Fruit fly (Drosophila melanogaster) whole organism, pupa: ENCODE data around the gene CG6592.

Experiments
- CG10348 ChIP-seq: fragments of 200-800 bp; sonication (Bioruptor generic); IDR thresholded peaks from 2 replicates; pipeline ENCODE4 v1.3.6; 2022; ENCODE audit warnings: missing biosample characterization, missing genetic modification characterization
- CG12605 ChIP-seq: fragments of 200-800 bp; sonication (Bioruptor generic); IDR thresholded peaks from 2 replicates; pipeline ENCODE4 v1.3.6; 2022; ENCODE audit warnings: missing biosample characterization, missing genetic modification characterization
- CG13204 ChIP-seq: fragments of 200-800 bp; sonication (Bioruptor generic); optimal IDR thresholded peaks from 2 replicates; lab custom pipeline; 2018; ENCODE audit warnings: missing biosample characterization, mild to moderate bottlenecking, missing genetic modification characterization, moderate library complexity
- CG14655 ChIP-seq: fragments of 200-800 bp; sonication (Bioruptor generic); optimal IDR thresholded peaks from 3 replicates; lab custom pipeline; 2017; ENCODE audit warnings: mild to moderate bottlenecking, missing biosample characterization, missing genetic modification reagents, missing genetic modification characterization
- CG15710 ChIP-seq: fragments of 200-800 bp; sonication (Bioruptor generic); optimal IDR thresholded peaks from 2 replicates; lab custom pipeline; 2018; ENCODE audit warnings: missing biosample characterization, mild to moderate bottlenecking, missing genetic modification characterization, moderate library complexity
- CG17806 ChIP-seq: fragments of 200-800 bp; sonication (Bioruptor generic); optimal IDR thresholded peaks from 2 replicates; lab custom pipeline; 2018; ENCODE audit warnings: missing biosample characterization, mild to moderate bottlenecking, missing genetic modification characterization, moderate library complexity
- CG32121 ChIP-seq: fragments of 200-800 bp; sonication (Bioruptor generic); IDR thresholded peaks from 2 replicates; pipeline ENCODE4 v1.3.6; 2022; ENCODE audit warnings: missing biosample characterization, missing genetic modification characterization
- CG34367 ChIP-seq: fragments of 200-800 bp; sonication (Bioruptor generic); optimal IDR thresholded peaks from 2 replicates; lab custom pipeline; 2018; ENCODE audit warnings: missing biosample characterization, mild to moderate bottlenecking, missing genetic modification characterization
- CG4496 ChIP-seq: fragments of 200-800 bp; sonication (Bioruptor generic); IDR thresholded peaks from 3 replicates; pipeline ENCODE4 v1.3.6; 2022; ENCODE audit warnings: missing biosample characterization, missing genetic modification characterization
- CG8159 ChIP-seq: fragments of 200-800 bp; sonication (Bioruptor generic); optimal IDR thresholded peaks from 3 replicates; lab custom pipeline; 2018; ENCODE audit warnings: missing biosample characterization, mild to moderate bottlenecking, missing genetic modification characterization, moderate library complexity
- CG8301 ChIP-seq: fragments of 200-800 bp; sonication (Bioruptor generic); optimal IDR thresholded peaks from 2 replicates; lab custom pipeline; 2018; ENCODE audit warnings: missing biosample characterization, mild to moderate bottlenecking, missing genetic modification characterization
- CG9948 ChIP-seq: fragments of 200-800 bp; sonication (Bioruptor generic); optimal IDR thresholded peaks from 2 replicates; lab custom pipeline; 2018; ENCODE audit warnings: missing biosample characterization, mild to moderate bottlenecking, missing genetic modification characterization, moderate library complexity
- D1 ChIP-seq: fragments of 200-800 bp; sonication (Bioruptor generic); optimal IDR thresholded peaks from 2 replicates; lab custom pipeline; 2018; ENCODE audit warnings: missing biosample characterization, mild to moderate bottlenecking, missing genetic modification characterization, moderate library complexity
- EcR ChIP-seq: fragments of 200-800 bp; sonication (Bioruptor generic); optimal IDR thresholded peaks from 3 replicates; lab custom pipeline; 2019; ENCODE audit warnings: missing biosample characterization, missing genetic modification characterization, mild to moderate bottlenecking, moderate library complexity, missing genetic modification reagents
- Ets98B ChIP-seq: fragments of 200-800 bp; sonication (Bioruptor generic); IDR thresholded peaks from 2 replicates; pipeline ENCODE4 v1.3.6; 2022; ENCODE audit warnings: missing biosample characterization, missing genetic modification characterization
- Pif1A ChIP-seq: fragments of 200-800 bp; sonication (Bioruptor generic); optimal IDR thresholded peaks from 3 replicates; lab custom pipeline; 2016; ENCODE audit warnings: missing biosample characterization, missing genetic modification characterization
- Pif1B ChIP-seq: fragments of 200-800 bp; sonication (Bioruptor generic); optimal IDR thresholded peaks from 3 replicates; lab custom pipeline; 2016; ENCODE audit warnings: missing biosample characterization, missing genetic modification characterization
- Snoo ChIP-seq: fragments of 200-800 bp; sonication (Bioruptor generic); optimal IDR thresholded peaks from 3 replicates; lab custom pipeline; 2017; ENCODE audit warnings: missing biosample characterization, mild to moderate bottlenecking, missing genetic modification characterization, inconsistent platforms
- fd96Ca ChIP-seq: fragments of 200-800 bp; sonication (Bioruptor generic); IDR thresholded peaks from 3 replicates; pipeline ENCODE4 v1.3.6; 2022; ENCODE audit warnings: missing biosample characterization, missing genetic modification characterization
- gl ChIP-seq: fragments of 200-800 bp; sonication (Bioruptor generic); optimal IDR thresholded peaks from 2 replicates; lab custom pipeline; 2018; ENCODE audit warnings: missing biosample characterization, mild to moderate bottlenecking, missing genetic modification characterization
- rn ChIP-seq: fragments of 200-800 bp; sonication (Bioruptor generic); IDR thresholded peaks from 2 replicates; pipeline ENCODE4 v1.3.6; 2022; ENCODE audit warnings: missing biosample characterization, missing genetic modification characterization

Gene CG6592

DNA sequence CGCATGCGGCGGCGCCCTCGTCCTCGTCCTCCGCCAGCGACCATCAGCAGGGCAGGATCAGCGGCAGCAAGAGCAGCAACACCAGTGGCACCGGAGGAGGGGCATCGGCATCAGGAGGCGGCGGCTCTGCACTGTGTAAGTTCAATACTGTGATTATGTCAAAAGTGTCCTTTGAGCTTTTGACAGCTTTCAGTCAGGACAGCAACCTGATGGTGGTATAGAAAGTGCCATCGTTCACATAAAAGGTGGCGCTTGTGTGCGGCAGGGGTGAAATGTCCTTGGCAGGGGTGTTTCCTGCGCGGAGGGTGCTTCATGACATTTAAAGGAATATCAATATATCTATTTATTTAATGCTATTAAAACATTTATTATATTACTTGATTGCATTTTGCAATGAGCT lies 44.2 kb downstream of the CG6592 start:
- TF ChIP-seq CG12605: no peak
- no peak for TF ChIP-seq CG10348 (GFP tag; lab: Robert Waterston, UW)
- TF ChIP-seq Pif1B (GFP tag; lab: Kevin White, UChicago): no peak
- no peak for TF ChIP-seq Ets98B (GFP tag; lab: Robert Waterston, UW)
- no peak for TF ChIP-seq CG32121 (GFP tag; lab: Robert Waterston, UW)
- TF ChIP-seq CG8159 (tag; lab: Kevin White, UChicago): no peak
- TF ChIP-seq CG17806 (tag; lab: Kevin White, UChicago): no peak
- TF ChIP-seq CG14655 (GFP tag; lab: Kevin White, UChicago): no peak
- TF ChIP-seq CG34367 (tag; lab: Kevin White, UChicago): no peak
- TF ChIP-seq CG13204: no peak
- no peak for TF ChIP-seq CG15710 (tag; lab: Kevin White, UChicago)
- no peak for TF ChIP-seq Pif1A (GFP tag; lab: Kevin White, UChicago)
- TF ChIP-seq CG8301: no peak
- TF ChIP-seq EcR (GFP tag; lab: Kevin White, UChicago): no peak
- TF ChIP-seq gl (tag; lab: Kevin White, UChicago): no peak

- TF ChIP-seq CG15710 (tag; lab: Kevin White, UChicago) (no peak), Snoo (tag; lab: Kevin White, UChicago) (no peak), CG4496 (GFP tag; lab: Robert Waterston, UW) (no peak)
Measured at dm6 chr3L:6104551-6104950, 45.1 kb downstream of the CG6592 start.

DNA sequence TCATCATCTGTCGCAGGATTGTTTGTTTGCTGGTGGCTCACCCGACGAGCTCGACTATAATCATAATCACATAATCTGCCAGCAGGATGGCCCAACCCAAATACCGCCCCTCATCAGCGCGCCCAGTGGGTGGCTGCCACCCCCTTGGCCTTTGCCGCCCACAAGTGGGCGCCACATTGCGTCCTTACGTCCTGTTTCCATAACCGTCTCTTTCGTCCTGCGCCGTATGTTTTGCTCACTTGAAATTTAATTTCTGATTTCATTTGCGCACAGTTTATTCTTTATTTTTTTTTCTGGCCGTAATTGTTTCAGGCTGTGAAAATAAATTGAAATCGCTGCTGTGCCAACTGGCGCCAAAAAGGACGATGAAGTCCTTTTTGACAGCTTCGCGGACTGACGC lies 46.0 kb downstream of the CG6592 start:
- TF ChIP-seq Pif1B (GFP tag; lab: Kevin White, UChicago) (no peak), Pif1A (GFP tag; lab: Kevin White, UChicago) (no peak), CG14655 (GFP tag; lab: Kevin White, UChicago) (no peak), rn (GFP tag; lab: Robert Waterston, UW) (no peak), CG10348 (GFP tag; lab: Robert Waterston, UW) (no peak), CG8159 (tag; lab: Kevin White, UChicago) (no peak), CG32121 (GFP tag; lab: Robert Waterston, UW) (no peak), CG34367 (tag; lab: Kevin White, UChicago) (no peak), fd96Ca (GFP tag; lab: Robert Waterston, UW) (no peak), CG9948 (tag; lab: Kevin White, UChicago) (no peak), EcR (GFP tag; lab: Kevin White, UChicago) (no peak), CG17806 (tag; lab: Kevin White, UChicago) (no peak), CG12605 (no peak), CG15710 (tag; lab: Kevin White, UChicago) (no peak), Ets98B (GFP tag; lab: Robert Waterston, UW) (no peak), CG8301 (no peak), D1 (tag; lab: Kevin White, UChicago) (no peak)

DNA sequence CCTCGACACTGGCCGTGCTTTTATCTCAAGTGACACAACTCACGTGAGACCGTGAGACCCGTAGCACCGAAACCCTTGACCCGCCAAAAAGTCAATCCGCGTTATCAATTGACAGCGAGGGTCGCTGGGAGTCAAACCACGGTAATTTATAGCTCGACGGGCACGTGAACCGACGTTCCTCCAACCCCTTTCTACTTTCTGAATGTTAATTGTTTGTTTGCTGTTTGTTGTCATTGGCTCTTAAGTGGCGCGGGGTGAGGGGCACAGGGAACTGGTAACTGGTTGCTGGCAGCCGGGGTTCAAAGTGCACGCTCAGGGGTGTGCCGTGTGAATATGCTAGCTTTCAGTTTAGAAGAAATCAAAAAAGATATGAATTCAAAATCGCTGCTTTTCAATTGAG lies 47.3 kb downstream of the CG6592 start:
- TF ChIP-seq Snoo (tag; lab: Kevin White, UChicago) (no peak), rn (GFP tag; lab: Robert Waterston, UW) (no peak), Ets98B (GFP tag; lab: Robert Waterston, UW) (no peak)

DNA sequence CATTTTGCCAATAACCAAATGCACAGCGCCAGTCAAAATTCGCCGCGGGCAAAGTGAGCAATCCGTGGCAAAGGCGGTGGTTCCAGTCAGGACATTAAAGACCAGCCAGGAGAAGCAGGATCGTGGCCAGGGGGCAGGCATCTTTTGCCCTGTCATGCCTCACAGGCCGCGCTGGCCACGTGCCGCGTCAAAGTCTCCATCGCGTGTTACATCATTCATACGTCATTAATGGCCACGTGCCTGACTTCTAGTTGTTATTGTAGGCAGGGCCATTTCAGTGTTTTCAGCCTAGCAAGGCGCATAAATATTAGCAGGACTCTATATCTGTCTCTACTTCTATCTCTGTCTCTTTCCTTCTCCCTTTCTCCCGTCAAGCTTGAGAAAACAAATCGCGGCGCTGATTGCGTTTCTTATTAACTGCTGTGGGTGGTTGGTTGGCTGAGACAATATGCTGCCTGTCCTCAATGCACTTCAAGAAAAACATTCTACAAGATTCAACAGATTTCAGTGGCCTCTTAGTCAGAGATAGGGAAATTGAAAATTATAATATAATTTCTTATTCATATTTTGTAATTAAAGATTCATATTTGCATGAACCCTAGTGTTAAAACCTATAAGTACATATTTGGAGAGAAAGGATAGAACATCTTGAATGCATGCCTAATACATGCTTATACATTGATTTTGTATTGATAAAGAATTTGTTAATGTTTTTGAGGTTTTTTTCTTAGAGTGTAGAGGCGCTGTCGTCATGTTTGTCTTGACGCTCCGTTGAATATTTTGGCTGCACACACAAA lies 49.0 kb downstream of the CG6592 start:
- TF ChIP-seq CG17806 (tag; lab: Kevin White, UChicago) (no peak), Ets98B (GFP tag; lab: Robert Waterston, UW) (no peak), CG8159 (tag; lab: Kevin White, UChicago) (no peak)
